Worm (Caenorhabditis elegans): ENCODE results near the gene ire-1.

ire-1 gene

DNA sequence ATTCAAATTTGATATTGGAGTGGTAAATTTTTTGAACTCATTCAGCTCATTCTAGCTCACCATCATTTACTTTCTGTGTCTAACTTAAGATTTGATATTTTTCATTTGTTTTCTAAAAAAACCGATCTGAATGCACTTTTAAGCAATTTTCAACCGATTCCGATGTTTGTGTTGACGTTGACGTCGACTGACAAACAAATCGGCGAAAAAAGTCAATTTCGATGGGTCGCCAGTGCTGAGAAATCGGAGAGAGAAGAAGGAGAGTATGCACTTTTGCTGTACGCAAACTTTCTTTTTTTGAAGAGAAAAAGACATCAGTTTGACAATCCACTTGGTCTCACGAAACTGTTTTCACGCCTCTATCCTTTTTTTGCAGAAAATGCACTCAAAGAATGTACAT is 729 bp upstream of the ire-1 start:
- TF ChIP-seq him-1 (tag; optimal IDR thresholded peaks at IDR 0.05) (no peak), W03F9.2 (tag; optimal IDR thresholded peaks at IDR 0.05) (no peak), dao-5 (tag; optimal IDR thresholded peaks at IDR 0.05) (no peak)

DNA sequence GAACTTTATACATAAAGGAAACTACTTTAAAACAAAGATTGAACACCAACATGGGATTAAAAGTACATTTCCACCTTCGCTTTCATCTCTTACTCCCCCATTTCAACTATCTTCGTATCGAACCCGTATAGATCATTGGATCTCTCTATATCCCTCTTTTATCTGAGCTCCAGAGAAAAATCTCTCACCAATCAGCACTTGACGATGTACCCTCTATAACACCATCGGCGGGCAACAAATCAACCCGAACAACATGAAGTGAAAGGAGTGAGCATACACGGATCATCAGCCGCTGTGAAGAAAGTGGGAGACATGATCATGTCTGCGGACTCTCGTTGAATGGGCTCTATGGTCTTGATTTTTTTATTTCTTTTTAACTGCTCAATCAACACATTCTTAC is 7.3 kb downstream of the ire-1 start:
- TF ChIP-seq W03F9.2 (tag; optimal IDR thresholded peaks at IDR 0.05) (no peak), him-1 (tag; optimal IDR thresholded peaks at IDR 0.05) (no peak), dao-5 (tag; optimal IDR thresholded peaks at IDR 0.05) (no peak)

DNA sequence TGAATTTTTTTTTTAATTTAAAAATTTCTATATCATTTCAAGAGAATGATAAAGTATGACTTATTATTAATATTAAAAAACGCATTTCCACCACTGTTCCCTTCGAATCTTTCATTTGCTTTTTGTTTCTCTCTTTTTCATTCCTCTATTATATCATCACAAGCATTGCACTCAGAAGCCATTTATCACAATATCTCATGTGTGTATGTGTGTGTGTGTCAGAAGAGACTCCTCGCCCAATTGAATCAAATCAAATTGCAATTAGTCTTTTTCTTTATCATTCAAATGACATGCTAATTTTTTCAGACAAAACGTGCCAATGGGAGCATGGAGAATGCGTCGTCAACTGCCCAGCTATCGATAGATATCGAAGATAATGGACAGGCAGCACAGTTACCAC is 8.6 kb downstream of the ire-1 start, which contains the start of gene unc-105:
Gene unc-105, plus strand, starts transcription at position 301 of the 400 bp plus-strand sequence.
- TF ChIP-seq him-1 (tag; optimal IDR thresholded peaks at IDR 0.05) (no peak), W03F9.2 (tag; optimal IDR thresholded peaks at IDR 0.05) (no peak), dao-5 (tag; optimal IDR thresholded peaks at IDR 0.05) (no peak)

- TF ChIP-seq W03F9.2 (tag; optimal IDR thresholded peaks at IDR 0.05): no peak
- TF ChIP-seq him-1 (tag; optimal IDR thresholded peaks at IDR 0.05): no peak
- no peak for TF ChIP-seq dao-5 (tag; optimal IDR thresholded peaks at IDR 0.05)
These were observed 12.6 kb downstream of the ire-1 start, which contains the start of gene lron-4 for ce11 chrII:8112063-8112462. lron-4 (minus strand) TSS chrII:8112163.

ce11 chrII:8106921-8107695 is 17.6 kb downstream of the ire-1 start, which contains the start of the genes chst-1 and C41C4.9:
chst-1 (minus strand) TSS chrII:8106971.
C41C4.9 (plus strand) TSS chrII:8107645.
- TF ChIP-seq dao-5 (tag; optimal IDR thresholded peaks at IDR 0.05) (peak; percentile 90), him-1 (tag; optimal IDR thresholded peaks at IDR 0.05) (peak; percentile 19), W03F9.2 (tag; optimal IDR thresholded peaks at IDR 0.05) (no peak)

DNA sequence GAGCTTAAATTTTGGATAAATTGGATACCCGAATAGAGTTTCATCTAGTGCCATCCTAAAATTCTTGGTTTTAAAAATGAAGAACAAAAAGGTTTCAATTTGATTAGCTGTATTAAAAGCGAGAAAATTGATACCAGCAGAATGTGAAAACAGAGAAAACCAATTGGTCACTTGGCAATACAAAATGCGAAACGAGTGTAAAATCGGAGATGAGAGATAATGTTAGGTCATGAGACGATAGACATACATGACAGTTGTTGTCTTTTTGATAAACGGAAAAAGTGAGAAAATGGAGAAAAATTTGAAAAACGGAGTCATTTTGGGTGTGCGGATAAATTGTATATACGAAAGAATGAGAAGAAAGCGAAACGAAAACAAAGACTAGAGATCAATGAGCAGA is 19.7 kb downstream of the ire-1 start, which contains the start of gene sfxn-5:
Gene sfxn-5, minus strand, starts transcription at position 55 of the 400 bp plus-strand sequence.
- TF ChIP-seq him-1 (tag; optimal IDR thresholded peaks at IDR 0.05) (no peak), W03F9.2 (tag; optimal IDR thresholded peaks at IDR 0.05) (no peak)

DNA sequence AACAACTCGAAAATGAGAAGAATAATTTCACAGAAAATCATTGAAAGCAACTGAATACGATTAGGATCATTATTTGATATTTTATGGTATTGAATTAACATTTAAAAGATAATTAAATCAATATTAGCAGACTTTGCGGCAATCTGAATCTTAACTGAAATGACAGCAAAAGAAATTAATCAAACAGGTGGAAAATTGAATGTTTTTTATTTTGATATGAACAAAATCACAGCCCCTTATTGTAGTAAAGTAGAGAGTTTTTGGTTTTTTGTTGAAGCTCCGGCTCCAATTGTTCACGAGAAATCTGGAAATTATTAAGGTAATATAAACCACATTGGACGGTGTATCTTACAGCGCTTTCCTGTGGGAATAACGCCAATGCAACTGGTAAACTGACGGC is 22.7 kb downstream of the ire-1 start, which contains the start of gene sre-2:
Gene sre-2, minus strand, starts transcription at position 101 of the 400 bp plus-strand sequence.
- no peak for TF ChIP-seq W03F9.2 (tag; optimal IDR thresholded peaks at IDR 0.05)
- no peak for TF ChIP-seq dao-5 (tag; optimal IDR thresholded peaks at IDR 0.05)
- TF ChIP-seq him-1 (tag; optimal IDR thresholded peaks at IDR 0.05): no peak

DNA sequence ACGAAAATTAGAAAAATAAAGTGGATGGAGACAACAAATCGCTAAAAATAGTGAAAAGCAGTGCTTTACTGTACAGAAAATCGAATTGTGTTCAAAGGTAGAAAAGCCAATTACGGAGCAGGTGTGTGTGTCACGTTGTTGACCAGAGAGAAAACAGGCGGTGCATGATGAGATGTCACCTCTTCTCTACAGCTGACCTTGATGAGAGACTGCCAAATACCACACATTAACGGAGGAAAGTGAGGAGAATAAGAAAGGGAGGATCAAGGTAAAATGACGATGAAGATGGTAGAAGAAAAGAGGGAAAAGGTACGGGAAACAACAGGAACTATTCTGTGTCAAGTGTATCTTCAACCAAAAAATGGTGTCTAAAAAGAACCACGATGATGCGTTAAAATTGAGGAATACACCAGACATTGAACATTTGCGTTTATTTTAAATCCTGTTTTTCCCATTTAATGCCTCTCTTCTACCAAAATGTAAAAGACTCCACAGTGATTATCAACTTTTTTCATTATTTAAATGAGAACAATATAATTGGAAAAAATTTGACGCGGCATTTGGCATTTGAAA is 25.4 kb downstream of the ire-1 start:
- TF ChIP-seq him-1 (tag; optimal IDR thresholded peaks at IDR 0.05) (no peak), W03F9.2 (tag; optimal IDR thresholded peaks at IDR 0.05) (no peak), dao-5 (tag; optimal IDR thresholded peaks at IDR 0.05) (no peak)

DNA sequence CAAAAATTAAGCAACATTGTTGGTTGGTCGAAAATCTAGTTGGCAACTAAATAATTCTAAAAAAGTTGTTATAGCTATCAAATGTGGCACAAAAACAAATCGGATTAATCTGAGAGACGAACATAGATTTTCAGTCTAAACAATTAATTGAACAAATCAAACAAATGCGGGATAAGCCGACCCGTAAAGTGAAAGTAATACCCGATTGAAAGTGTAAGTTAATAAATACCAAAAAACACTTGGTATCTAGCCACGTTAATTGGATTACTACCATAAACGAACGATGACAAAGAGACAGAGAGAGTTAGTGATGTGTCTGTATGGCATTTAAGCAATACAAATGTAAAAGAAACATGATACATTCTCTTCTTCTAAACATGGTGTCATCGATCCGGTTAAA is 30.8 kb downstream of the ire-1 start:
- TF ChIP-seq dao-5 (tag; optimal IDR thresholded peaks at IDR 0.05) (no peak), him-1 (tag; optimal IDR thresholded peaks at IDR 0.05) (no peak), W03F9.2 (tag; optimal IDR thresholded peaks at IDR 0.05) (no peak)

ce11 chrII:8093283-8093682 is 31.4 kb downstream of the ire-1 start:
- no peak for TF ChIP-seq W03F9.2 (tag; optimal IDR thresholded peaks at IDR 0.05)
- TF ChIP-seq him-1 (tag; optimal IDR thresholded peaks at IDR 0.05): no peak
- TF ChIP-seq dao-5 (tag; optimal IDR thresholded peaks at IDR 0.05): no peak

- no peak for TF ChIP-seq dao-5 (tag; optimal IDR thresholded peaks at IDR 0.05)
- no peak for TF ChIP-seq W03F9.2 (tag; optimal IDR thresholded peaks at IDR 0.05)
- TF ChIP-seq him-1 (tag; optimal IDR thresholded peaks at IDR 0.05): no peak
These were observed 32.2 kb downstream of the ire-1 start, which contains the start of gene ltd-1 for ce11 chrII:8092537-8092936. ltd-1 (minus strand) TSS chrII:8092754.

ce11 chrII:8091528-8091927 is 33.2 kb downstream of the ire-1 start:
- TF ChIP-seq W03F9.2 (tag; optimal IDR thresholded peaks at IDR 0.05) (peak; percentile 41), him-1 (tag; optimal IDR thresholded peaks at IDR 0.05) (no peak)

DNA sequence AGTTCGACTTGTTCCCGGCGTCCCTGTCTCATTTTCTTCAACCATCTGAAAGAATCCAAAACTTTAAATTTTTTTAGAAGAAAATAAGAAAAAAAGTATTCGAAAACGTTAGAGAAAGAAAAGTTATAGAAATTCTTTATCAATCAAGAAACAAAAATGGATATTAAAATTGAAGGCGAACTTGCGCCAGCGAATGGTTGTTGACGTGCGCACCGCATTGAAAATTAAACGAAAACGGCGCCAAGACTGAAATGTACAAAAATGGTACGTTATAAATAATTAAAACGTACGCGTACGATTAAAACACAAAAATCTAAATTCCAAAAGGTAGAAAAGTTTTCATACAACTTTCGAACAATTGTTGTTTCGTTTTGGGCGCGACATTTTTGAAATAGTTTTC is 37.9 kb downstream of the ire-1 start, which contains the start of gene K02C4.3:
Gene K02C4.3, minus strand, starts transcription at position 51 of the 400 bp plus-strand sequence.
- no peak for TF ChIP-seq dao-5 (tag; optimal IDR thresholded peaks at IDR 0.05)
- peak; percentile 72 for TF ChIP-seq W03F9.2 (tag; optimal IDR thresholded peaks at IDR 0.05)

DNA sequence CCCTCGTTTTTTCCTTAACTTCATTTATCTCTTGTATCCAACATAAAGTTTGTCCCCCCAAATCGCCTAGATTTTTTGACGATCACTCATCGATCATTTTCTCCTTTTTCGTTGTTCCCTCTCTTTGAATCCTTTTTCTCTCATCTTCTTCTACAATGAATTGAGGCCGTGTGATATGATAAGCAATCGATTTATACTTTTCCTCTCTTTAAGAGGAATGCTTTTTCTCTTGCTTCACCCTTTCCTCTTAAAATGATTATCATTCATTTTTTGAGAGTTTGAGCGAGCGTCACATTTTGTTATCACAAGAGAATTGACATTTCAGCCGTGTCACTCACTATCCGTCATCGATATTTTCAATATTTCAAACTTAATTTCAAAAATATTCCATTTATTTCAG is 46.7 kb downstream of the ire-1 start, which contains the start of gene K02C4.5:
Gene K02C4.5, plus strand, starts transcription at position 395 of the 400 bp plus-strand sequence.
- TF ChIP-seq him-1 (tag; optimal IDR thresholded peaks at IDR 0.05) (no peak), W03F9.2 (tag; optimal IDR thresholded peaks at IDR 0.05) (no peak), dao-5 (tag; optimal IDR thresholded peaks at IDR 0.05) (no peak)

Data from whole organism, L4/young adult.